Fruit fly (Drosophila melanogaster) whole organism, embryonic: ENCODE data around the gene kibra.
A peak's percentile ranks its signal among the peaks of the same experiment; 100 is the strongest.

Experiments
- CG10209 ChIP-seq: fragments of 200-800 bp; sonication (Bioruptor generic); optimal IDR thresholded peaks from 3 replicates; lab custom pipeline; 2017; ENCODE audit warnings: missing biosample characterization, mild to moderate bottlenecking, missing genetic modification characterization, missing genetic modification reagents
- CG10959 ChIP-seq: fragments of 200-800 bp; sonication (Bioruptor generic); IDR thresholded peaks from 2 replicates; pipeline ENCODE4 v1.3.6; 2022; ENCODE audit warnings: missing biosample characterization, missing genetic modification characterization
- CG11695 ChIP-seq: fragments of 200-800 bp; sonication (Bioruptor generic); IDR thresholded peaks from 3 replicates; pipeline ENCODE4 v1.3.6; 2022; ENCODE audit warnings: missing biosample characterization, missing genetic modification characterization
- CG12236 ChIP-seq: fragments of 200-800 bp; sonication (Bioruptor generic); optimal IDR thresholded peaks from 2 replicates; lab custom pipeline; 2016; ENCODE audit warnings: missing biosample characterization, missing genetic modification characterization
- CG13123 ChIP-seq: fragments of 200-800 bp; sonication (Bioruptor generic); optimal IDR thresholded peaks from 2 replicates; lab custom pipeline; 2016; ENCODE audit warnings: missing biosample characterization, missing genetic modification characterization
- CG13424 ChIP-seq: fragments of 200-800 bp; sonication (Bioruptor generic); optimal IDR thresholded peaks from 2 replicates; lab custom pipeline; 2019; ENCODE audit warnings: missing biosample characterization, mild to moderate bottlenecking, missing genetic modification characterization, moderate library complexity
- CG13624 ChIP-seq: fragments of 200-800 bp; sonication (Bioruptor generic); optimal IDR thresholded peaks from 2 replicates; lab custom pipeline; 2016; ENCODE audit warnings: missing biosample characterization, missing genetic modification characterization
- CG15073 ChIP-seq: fragments of 200-800 bp; sonication (Bioruptor generic); optimal IDR thresholded peaks from 2 replicates; lab custom pipeline; 2016; ENCODE audit warnings: missing biosample characterization, missing genetic modification characterization
- CG15601 ChIP-seq: fragments of 200-800 bp; sonication (Bioruptor generic); optimal IDR thresholded peaks from 3 replicates; lab custom pipeline; 2019; ENCODE audit warnings: missing biosample characterization, mild to moderate bottlenecking, missing genetic modification characterization, moderate library complexity
- CG1602 ChIP-seq: fragments of 200-800 bp; sonication (Bioruptor generic); optimal IDR thresholded peaks from 3 replicates; lab custom pipeline; 2016; ENCODE audit warnings: missing biosample characterization, missing genetic modification characterization
- CG17385 ChIP-seq: fragments of 200-800 bp; sonication (Bioruptor generic); optimal IDR thresholded peaks from 3 replicates; lab custom pipeline; 2018; ENCODE audit warnings: missing biosample characterization, mild to moderate bottlenecking, missing genetic modification characterization
- CG2875 ChIP-seq: fragments of 200-800 bp; sonication (Bioruptor generic); optimal IDR thresholded peaks from 2 replicates; lab custom pipeline; 2017; ENCODE audit warnings: missing biosample characterization, mild to moderate bottlenecking, missing genetic modification characterization, missing genetic modification reagents
- CG30020 ChIP-seq: fragments of 200-800 bp; optimal IDR thresholded peaks from 2 replicates; lab custom pipeline; 2019; ENCODE audit warnings: missing biosample characterization, mild to moderate bottlenecking, missing genetic modification characterization, moderate library complexity
- CG3163 ChIP-seq: fragments of 200-800 bp; sonication (Bioruptor generic); optimal IDR thresholded peaks from 3 replicates; lab custom pipeline; 2016; ENCODE audit warnings: missing biosample characterization, missing genetic modification characterization
- CG33557 ChIP-seq: fragments of 200-800 bp; sonication (Bioruptor generic); optimal IDR thresholded peaks from 2 replicates; lab custom pipeline; 2019; ENCODE audit warnings: missing biosample characterization, mild to moderate bottlenecking, missing genetic modification characterization, moderate library complexity
- CG5180 ChIP-seq: fragments of 200-800 bp; sonication (Bioruptor generic); optimal IDR thresholded peaks from 3 replicates; lab custom pipeline; 2017; ENCODE audit warnings: missing biosample characterization, missing genetic modification characterization, mild to moderate bottlenecking, moderate library complexity, missing genetic modification reagents
- CG6791 ChIP-seq: fragments of 200-800 bp; sonication (Bioruptor generic); IDR thresholded peaks from 3 replicates; pipeline ENCODE4 v1.3.6; 2022; ENCODE audit warnings: missing biosample characterization, missing genetic modification characterization; ENCODE audit not compliant: partially characterized antibody
- CG8924 ChIP-seq: fragments of 200-800 bp; optimal IDR thresholded peaks from 3 replicates; lab custom pipeline; 2019; ENCODE audit warnings: missing biosample characterization, mild to moderate bottlenecking, missing genetic modification characterization, moderate library complexity
- D19A ChIP-seq: fragments of 200-800 bp; optimal IDR thresholded peaks from 3 replicates; lab custom pipeline; 2019; ENCODE audit warnings: missing biosample characterization, mild to moderate bottlenecking, missing genetic modification characterization, moderate library complexity
- Dfd ChIP-seq, 2 experiments: fragments of >200 bp; optimal IDR thresholded peaks; 2 replicates each; lab custom pipeline; 2017; ENCODE audit warnings: missing biosample characterization in 2 of 2, missing genetic modification characterization in 2 of 2
- Dp ChIP-seq: fragments of 200-800 bp; sonication (Bioruptor generic); optimal IDR thresholded peaks from 2 replicates; lab custom pipeline; 2018; ENCODE audit warnings: missing biosample characterization, mild to moderate bottlenecking, missing genetic modification characterization, moderate library complexity
- E2f2 ChIP-seq: fragments of 200-800 bp; sonication (Bioruptor generic); IDR thresholded peaks from 2 replicates; pipeline ENCODE4 v1.3.6; 2022; ENCODE audit warnings: missing biosample characterization, missing genetic modification characterization
- Fer1 ChIP-seq: fragments of 200-800 bp; sonication (Bioruptor generic); optimal IDR thresholded peaks from 2 replicates; lab custom pipeline; 2017; ENCODE audit warnings: missing biosample characterization, mild to moderate bottlenecking, missing genetic modification characterization
- H2.0 ChIP-seq: fragments of 200-800 bp; sonication (Bioruptor generic); IDR thresholded peaks from 2 replicates; pipeline ENCODE4 v1.3.6; 2022; ENCODE audit warnings: missing biosample characterization, missing genetic modification characterization
- HLH3B ChIP-seq: fragments of 200-800 bp; sonication (Bioruptor generic); IDR thresholded peaks from 2 replicates; pipeline ENCODE4 v1.3.6; 2022; ENCODE audit warnings: missing biosample characterization, missing genetic modification characterization
- Hmx ChIP-seq: fragments of 200-800 bp; sonication (Bioruptor generic); optimal IDR thresholded peaks from 2 replicates; lab custom pipeline; 2016; ENCODE audit warnings: missing biosample characterization, missing genetic modification characterization
- Pdp1 ChIP-seq, 2 experiments: fragments of 200-800 bp; sonication (Bioruptor generic); optimal IDR thresholded peaks; 3 replicates each; lab custom pipeline; 2016; ENCODE audit warnings: missing biosample characterization in 2 of 2, missing genetic modification characterization in 2 of 2, mild to moderate bottlenecking in 1 of 2, moderate library complexity in 1 of 2
- Poxn ChIP-seq: fragments of 200-800 bp; sonication (Bioruptor generic); IDR thresholded peaks from 2 replicates; pipeline ENCODE4 v1.3.6; 2022; ENCODE audit warnings: missing biosample characterization, missing genetic modification characterization
- Ravus ChIP-seq: fragments of 200-800 bp; sonication (Bioruptor generic); IDR thresholded peaks from 2 replicates; pipeline ENCODE4 v1.3.6; 2022; ENCODE audit warnings: missing biosample characterization, missing genetic modification characterization
- Six4 ChIP-seq: fragments of 200-800 bp; sonication (Bioruptor generic); optimal IDR thresholded peaks from 2 replicates; lab custom pipeline; 2016; ENCODE audit warnings: missing biosample characterization, missing genetic modification characterization
- bowl ChIP-seq: fragments of 200-800 bp; sonication (Bioruptor generic); IDR thresholded peaks from 2 replicates; pipeline ENCODE4 v1.3.6; 2022; ENCODE audit warnings: missing biosample characterization, missing genetic modification characterization
- bsh ChIP-seq, 2 experiments: fragments of 200-800 bp; sonication (Bioruptor generic); optimal IDR thresholded peaks; 2 replicates each; lab custom pipeline; 2017 to 2018; ENCODE audit warnings: mild to moderate bottlenecking in 2 of 2, missing biosample characterization in 2 of 2, missing genetic modification characterization in 2 of 2, moderate library complexity in 1 of 2
- gt ChIP-seq: fragments of 200-800 bp; sonication (Bioruptor generic); IDR thresholded peaks from 2 replicates; pipeline ENCODE4 v1.3.6; 2022; ENCODE audit warnings: missing biosample characterization, missing genetic modification characterization
- lov ChIP-seq, 2 experiments: fragments of 200-800 bp in 1 of 2; fragments of >200 bp in 1 of 2; sonication (Bioruptor generic) in 1 of 2; IDR thresholded peaks in 1 of 2; optimal IDR thresholded peaks in 1 of 2; 2 replicates in 1 of 2; 3 replicates in 1 of 2; pipeline versions ENCODE4 v1.3.6 to Lab custom; 2017 to 2022; ENCODE audit warnings: missing biosample characterization in 1 of 2, missing genetic modification characterization in 1 of 2
- mirr ChIP-seq: fragments of 200-800 bp; sonication (Bioruptor generic); optimal IDR thresholded peaks from 3 replicates; lab custom pipeline; 2018; ENCODE audit warnings: missing biosample characterization, mild to moderate bottlenecking, missing genetic modification characterization
- nerfin-1 ChIP-seq: fragments of 200-800 bp; sonication (Bioruptor generic); optimal IDR thresholded peaks from 3 replicates; lab custom pipeline; 2019; ENCODE audit warnings: missing biosample characterization, mild to moderate bottlenecking, missing genetic modification characterization, moderate library complexity
- onecut ChIP-seq: fragments of 200-800 bp; sonication (Bioruptor generic); IDR thresholded peaks from 2 replicates; pipeline ENCODE4 v1.3.6; 2022; ENCODE audit warnings: missing biosample characterization, missing genetic modification characterization
- org-1 ChIP-seq: fragments of 200-800 bp; sonication (Bioruptor generic); optimal IDR thresholded peaks from 2 replicates; lab custom pipeline; 2017; ENCODE audit warnings: missing biosample characterization, missing genetic modification characterization
- p53 ChIP-seq: fragments of 200-800 bp; sonication (Bioruptor generic); optimal IDR thresholded peaks from 2 replicates; lab custom pipeline; 2016; ENCODE audit warnings: missing biosample characterization, missing genetic modification characterization
- pan ChIP-seq, 4 experiments: fragments of >200 bp in 3 of 4; fragments of 200-800 bp in 1 of 4; sonication (Bioruptor generic) in 1 of 4; optimal IDR thresholded peaks in 3 of 4; IDR thresholded peaks in 1 of 4; 2 replicates each; pipeline versions ENCODE4 v1.3.6 to Lab custom; 2017 to 2022; ENCODE audit warnings: missing biosample characterization in 2 of 4, missing genetic modification characterization in 2 of 4, mixed read lengths in 1 of 4
- pnt ChIP-seq: fragments of 200-800 bp; sonication (Bioruptor generic); optimal IDR thresholded peaks from 3 replicates; lab custom pipeline; 2016; ENCODE audit warnings: missing biosample characterization, missing genetic modification characterization
- pum ChIP-seq: fragments of 200-800 bp; sonication (Bioruptor generic); optimal IDR thresholded peaks from 2 replicates; lab custom pipeline; 2016; ENCODE audit warnings: missing biosample characterization, missing genetic modification characterization
- row ChIP-seq: fragments of 200-800 bp; sonication (Bioruptor generic); IDR thresholded peaks from 3 replicates; pipeline ENCODE4 v1.3.6; 2022; ENCODE audit warnings: missing biosample characterization, missing genetic modification characterization
- sc ChIP-seq, 3 experiments: fragments of >200 bp in 2 of 3; fragments of 200-800 bp in 1 of 3; sonication (Bioruptor generic) in 1 of 3; optimal IDR thresholded peaks; 2 replicates in 2 of 3; 3 replicates in 1 of 3; lab custom pipeline; 2017; ENCODE audit warnings: mild to moderate bottlenecking in 1 of 3, missing biosample characterization in 1 of 3, missing genetic modification characterization in 1 of 3, missing genetic modification reagents in 1 of 3
- shn ChIP-seq: fragments of 200-800 bp; sonication (Bioruptor generic); optimal IDR thresholded peaks from 3 replicates; lab custom pipeline; 2016; ENCODE audit warnings: missing biosample characterization, missing genetic modification characterization
- sim ChIP-seq: fragments of 200-800 bp; sonication (Bioruptor generic); IDR thresholded peaks from 2 replicates; pipeline ENCODE4 v1.3.6; 2022; ENCODE audit warnings: missing biosample characterization, missing genetic modification characterization
- sob ChIP-seq: fragments of 200-800 bp; sonication (Bioruptor generic); IDR thresholded peaks from 2 replicates; pipeline ENCODE4 v1.3.6; 2022; ENCODE audit warnings: missing biosample characterization, missing genetic modification characterization
- twi ChIP-seq: fragments of 200-800 bp; optimal IDR thresholded peaks from 2 replicates; lab custom pipeline; 2019; ENCODE audit warnings: missing biosample characterization, mild to moderate bottlenecking, missing genetic modification characterization, moderate library complexity
- zen2 ChIP-seq: fragments of 200-800 bp; sonication (Bioruptor generic); IDR thresholded peaks from 3 replicates; pipeline ENCODE4 v1.3.6; 2022; ENCODE audit warnings: missing biosample characterization, missing genetic modification characterization; ENCODE audit not compliant: partially characterized antibody

kibra gene

dm6 chr3R:14674762-14675161, 49.3 kb downstream of the kibra start (continued):
- TF ChIP-seq CG2875 (GFP tag; lab: Kevin White, UChicago) (peak; percentile 63), E2f2 (peak; percentile 20; the same call in 1 of the 2 replicates), CG13624 (no peak), Dp (GFP tag; lab: Kevin White, UChicago) (no peak), CG10209 (GFP tag; lab: Kevin White, UChicago) (peak; percentile 59), D19A (tag; lab: Kevin White, UChicago) (peak; percentile 50), CG8924 (tag; lab: Kevin White, UChicago) (peak; percentile 78), CG33557 (GFP tag; lab: Kevin White, UChicago) (peak; percentile 66), Six4 (GFP tag; lab: Kevin White, UChicago) (peak; percentile 82), CG6791 (GFP tag; lab: Robert Waterston, UW) (no peak), sc (optimal IDR thresholded peaks at IDR 0.05; lab: Kevin White, UChicago) (no peak), sc (GFP tag; optimal IDR thresholded peaks at IDR 0.05; lab: Kevin White, UChicago) (peak; percentile 34), CG11695 (peak; percentile 61; the same call in 2 of the 3 replicates), gt (peak; percentile 37; the same call in 1 of the 2 replicates), CG15601 (tag; lab: Kevin White, UChicago) (peak; percentile 37), Dfd (GFP tag; optimal IDR thresholded peaks at IDR 0.05; lab: Kevin White, UChicago) (no peak), sob (GFP tag; lab: Robert Waterston, UW) (no peak), mirr (GFP tag; lab: Kevin White, UChicago) (no peak), CG17385 (GFP tag; lab: Kevin White, UChicago) (peak; percentile 34), shn (GFP tag; lab: Kevin White, UChicago) (no peak), Pdp1 (GFP tag; optimal IDR thresholded peaks at IDR 0.05; lab: Kevin White, UChicago) (peak; percentile 19 to 60), CG10959 (peak; percentile 91), CG1602 (GFP tag; lab: Kevin White, UChicago) (peak; percentile 52), CG5180 (GFP tag; lab: Kevin White, UChicago) (no peak), Poxn (GFP tag; lab: Robert Waterston, UW) (no peak), pum (GFP tag; lab: Kevin White, UChicago) (peak; percentile 22), bowl (GFP tag; lab: Robert Waterston, UW) (no peak), row (GFP tag; lab: Robert Waterston, UW) (peak; percentile 68), HLH3B (GFP tag; lab: Robert Waterston, UW) (peak; percentile 40; the same call in 1 of the 2 replicates), H2.0 (peak; percentile 63), zen2 (no peak), onecut (GFP tag; lab: Robert Waterston, UW) (peak; percentile 50), p53 (GFP tag; lab: Kevin White, UChicago) (no peak), Fer1 (GFP tag; lab: Kevin White, UChicago) (peak; percentile 1), CG30020 (tag; lab: Kevin White, UChicago) (no peak), CG15073 (GFP tag; lab: Kevin White, UChicago) (no peak), CG12236 (GFP tag; lab: Kevin White, UChicago) (no peak), CG3163 (GFP tag; lab: Kevin White, UChicago) (no peak), lov (optimal IDR thresholded peaks at IDR 0.05; lab: Kevin White, UChicago) (no peak), lov (GFP tag; IDR thresholded peaks at IDR 0.05; lab: Robert Waterston, UW) (0 out of 3 replicates have a peak, but pooled peaks have one; percentile 84), bsh (GFP tag; optimal IDR thresholded peaks at IDR 0.05; lab: Kevin White, UChicago) (peak in 1 of 2 experiments; percentile 76), pan (optimal IDR thresholded peaks at IDR 0.05; lab: Kevin White, UChicago) (no peak), pan (GFP tag; optimal IDR thresholded peaks at IDR 0.05 in 1 of 2, IDR thresholded peaks at IDR 0.05 in 1 of 2) (peak in 1 of 2 experiments; percentile 68), CG13424 (tag; lab: Kevin White, UChicago) (peak; percentile 30), twi (peak; percentile 84), sim (peak; percentile 82), nerfin-1 (tag; lab: Kevin White, UChicago) (peak; percentile 64), org-1 (GFP tag; lab: Kevin White, UChicago) (peak; percentile 35), pnt (GFP tag; lab: Kevin White, UChicago) (peak; percentile 14), Hmx (no peak), Ravus (GFP tag; lab: Robert Waterston, UW) (no peak), CG13123 (GFP tag; lab: Kevin White, UChicago) (peak; percentile 21)
